Fruit fly (Drosophila melanogaster): ENCODE data around the gene alphaSnap.

The alphaSnap gene

dm6 chr3L:20320044-20320443 is 6.6 kb downstream of the alphaSnap start:
- TF ChIP-seq noc (tag; optimal IDR thresholded peaks at IDR 0.05) = no peak

dm6 chr3L:20320652-20321051 is 7.2 kb downstream of the alphaSnap start, which contains the start of gene Spn77Bb:
Gene Spn77Bb, plus strand, starts transcription at chr3L:20320952.
- no peak for TF ChIP-seq noc (tag; optimal IDR thresholded peaks at IDR 0.05)

- TF ChIP-seq noc (tag; optimal IDR thresholded peaks at IDR 0.05) = no peak
These were observed 28.9 kb downstream of the alphaSnap start, which contains the start of gene Spn77Bc for dm6 chr3L:20342334-20342733. Gene Spn77Bc, plus strand, starts transcription at chr3L:20342634.

dm6 chr3L:20347762-20348580 is 34.5 kb downstream of the alphaSnap start, which contains the start of the genes Rbbp5 and eRF1:
Gene Rbbp5, minus strand, starts transcription at chr3L:20347942.
Gene eRF1, plus strand, starts transcription at chr3L:20348355.
- TF ChIP-seq noc (tag; optimal IDR thresholded peaks at IDR 0.05) = peak; percentile 57

dm6 chr3L:20348581-20349093 is 35.2 kb downstream of the alphaSnap start:
- no peak for TF ChIP-seq noc (tag; optimal IDR thresholded peaks at IDR 0.05)

- TF ChIP-seq noc (tag; optimal IDR thresholded peaks at IDR 0.05) = no peak
These were observed 36.0 kb downstream of the alphaSnap start for dm6 chr3L:20349333-20349924.

- TF ChIP-seq noc (tag; optimal IDR thresholded peaks at IDR 0.05) = no peak
These were observed 39.7 kb downstream of the alphaSnap start, which contains the start of gene CG5618 for dm6 chr3L:20353149-20353548. Gene CG5618, plus strand, starts transcription at chr3L:20353449.

dm6 chr3L:20353726-20354332 is 40.4 kb downstream of the alphaSnap start:
- no peak for TF ChIP-seq noc (tag; optimal IDR thresholded peaks at IDR 0.05)

dm6 chr3L:20354363-20354762 is 40.9 kb downstream of the alphaSnap start:
- TF ChIP-seq noc (tag; optimal IDR thresholded peaks at IDR 0.05) = no peak

dm6 chr3L:20354872-20355271 is 41.4 kb downstream of the alphaSnap start:
- TF ChIP-seq noc (tag; optimal IDR thresholded peaks at IDR 0.05) = no peak

- TF ChIP-seq noc (tag; optimal IDR thresholded peaks at IDR 0.05) = no peak
These were observed 43.2 kb downstream of the alphaSnap start, which contains the start of gene kin17 for dm6 chr3L:20356613-20357012. Gene kin17, plus strand, starts transcription at chr3L:20356807.

- no peak for TF ChIP-seq noc (tag; optimal IDR thresholded peaks at IDR 0.05)
These were observed 44.8 kb downstream of the alphaSnap start, which contains the start of gene CG5665 for dm6 chr3L:20358212-20358611. Gene CG5665, plus strand, starts transcription at chr3L:20358512.

- TF ChIP-seq noc (tag; optimal IDR thresholded peaks at IDR 0.05) = no peak
These were observed 48.0 kb downstream of the alphaSnap start, which contains the start of gene Prim2 for dm6 chr3L:20361389-20361788. Gene Prim2, minus strand, starts transcription at chr3L:20361585.

dm6 chr3L:20366074-20366473 is 52.6 kb downstream of the alphaSnap start:
- TF ChIP-seq noc (tag; optimal IDR thresholded peaks at IDR 0.05) = no peak

Measured in whole organism, larva.